Fruit fly (Drosophila melanogaster) whole organism, embryonic: ENCODE measurements around the gene CG2540.

Experiments used
- CG11456 ChIP-seq: fragments of 200-800 bp; sonication (Bioruptor generic); IDR thresholded peaks from 3 replicates; pipeline ENCODE4 v1.3.6; 2022; ENCODE audit warnings: missing biosample characterization, missing genetic modification characterization
- CG11560 ChIP-seq: fragments of 200-800 bp; sonication (Bioruptor generic); IDR thresholded peaks from 3 replicates; pipeline ENCODE4 v1.3.6; 2022; ENCODE audit warnings: missing biosample characterization, missing genetic modification characterization
- CG11723 ChIP-seq: fragments of 200-800 bp; sonication (Bioruptor generic); optimal IDR thresholded peaks from 2 replicates; lab custom pipeline; 2017; ENCODE audit warnings: missing biosample characterization, mild to moderate bottlenecking, missing genetic modification characterization
- CG12219 ChIP-seq: fragments of 200-800 bp; sonication (Bioruptor generic); optimal IDR thresholded peaks from 3 replicates; lab custom pipeline; 2018; ENCODE audit warnings: missing biosample characterization, mild to moderate bottlenecking, missing genetic modification characterization
- CG15514 ChIP-seq: fragments of 200-800 bp; sonication (Bioruptor generic); optimal IDR thresholded peaks from 3 replicates; lab custom pipeline; 2017; ENCODE audit warnings: missing biosample characterization, missing genetic modification characterization, mild to moderate bottlenecking, moderate library complexity, missing genetic modification reagents
- CG17385 ChIP-seq: fragments of 200-800 bp; sonication (Bioruptor generic); optimal IDR thresholded peaks from 3 replicates; lab custom pipeline; 2018; ENCODE audit warnings: missing biosample characterization, mild to moderate bottlenecking, missing genetic modification characterization
- CG18011 ChIP-seq: fragments of 200-800 bp; sonication (Bioruptor generic); optimal IDR thresholded peaks from 2 replicates; lab custom pipeline; 2017; ENCODE audit warnings: missing biosample characterization, missing genetic modification characterization, mild to moderate bottlenecking, moderate library complexity, missing genotype
- CG18262 ChIP-seq: fragments of 200-800 bp; optimal IDR thresholded peaks from 3 replicates; lab custom pipeline; 2019; ENCODE audit warnings: missing biosample characterization, mild to moderate bottlenecking, missing genetic modification characterization, moderate library complexity
- CG2120 ChIP-seq: fragments of 200-800 bp; sonication (Bioruptor generic); optimal IDR thresholded peaks from 3 replicates; lab custom pipeline; 2016; ENCODE audit warnings: missing biosample characterization, missing genetic modification characterization
- CG2875 ChIP-seq: fragments of 200-800 bp; sonication (Bioruptor generic); optimal IDR thresholded peaks from 2 replicates; lab custom pipeline; 2017; ENCODE audit warnings: missing biosample characterization, mild to moderate bottlenecking, missing genetic modification characterization, missing genetic modification reagents
- CG7271 ChIP-seq: fragments of 200-800 bp; sonication (Bioruptor generic); optimal IDR thresholded peaks from 2 replicates; lab custom pipeline; 2018; ENCODE audit warnings: missing biosample characterization, mild to moderate bottlenecking, missing genetic modification characterization, moderate library complexity
- CG7963 ChIP-seq: fragments of 200-800 bp; sonication (Bioruptor generic); IDR thresholded peaks from 3 replicates; pipeline ENCODE4 v1.3.6; 2022; ENCODE audit warnings: missing biosample characterization, missing genetic modification characterization; ENCODE audit not compliant: partially characterized antibody
- CoRest ChIP-seq: fragments of 200-800 bp; sonication (Bioruptor generic); optimal IDR thresholded peaks from 3 replicates; lab custom pipeline; 2018; ENCODE audit warnings: missing biosample characterization, mild to moderate bottlenecking, missing genetic modification characterization, moderate library complexity
- CrebB ChIP-seq: fragments of 200-800 bp; sonication (Bioruptor generic); optimal IDR thresholded peaks from 3 replicates; lab custom pipeline; 2018; ENCODE audit warnings: missing biosample characterization, mild to moderate bottlenecking, missing genetic modification characterization
- Dad ChIP-seq: fragments of 200-800 bp; sonication (Bioruptor generic); optimal IDR thresholded peaks from 3 replicates; lab custom pipeline; 2016; ENCODE audit warnings: missing biosample characterization, missing genetic modification characterization
- Dbx ChIP-seq: fragments of 200-800 bp; sonication (Bioruptor generic); IDR thresholded peaks from 3 replicates; pipeline ENCODE4 v1.3.6; 2022; ENCODE audit warnings: missing biosample characterization, missing genetic modification characterization
- Deaf1 ChIP-seq: fragments of 200-800 bp; optimal IDR thresholded peaks from 3 replicates; lab custom pipeline; 2019; ENCODE audit warnings: missing biosample characterization, mild to moderate bottlenecking, missing genetic modification characterization, moderate library complexity
- E2f2 ChIP-seq: fragments of 200-800 bp; sonication (Bioruptor generic); IDR thresholded peaks from 2 replicates; pipeline ENCODE4 v1.3.6; 2022; ENCODE audit warnings: missing biosample characterization, missing genetic modification characterization
- Ets97D ChIP-seq: fragments of 200-800 bp; sonication (Bioruptor generic); optimal IDR thresholded peaks from 3 replicates; lab custom pipeline; 2016; ENCODE audit warnings: missing biosample characterization, missing genetic modification characterization
- MTF-1 ChIP-seq: fragments of 200-800 bp; sonication (Bioruptor generic); optimal IDR thresholded peaks from 2 replicates; lab custom pipeline; 2018; ENCODE audit warnings: missing biosample characterization, mild to moderate bottlenecking, missing genetic modification characterization, borderline replicate concordance
- Myb ChIP-seq: fragments of 200-800 bp; sonication (Bioruptor generic); optimal IDR thresholded peaks from 2 replicates; lab custom pipeline; 2016; ENCODE audit warnings: missing biosample characterization, missing genetic modification characterization
- NK7.1 ChIP-seq: fragments of 200-800 bp; sonication (Bioruptor generic); optimal IDR thresholded peaks from 3 replicates; lab custom pipeline; 2016; ENCODE audit warnings: missing biosample characterization, missing genetic modification characterization
- Nf-YA ChIP-seq: fragments of 200-800 bp; sonication (Bioruptor generic); IDR thresholded peaks from 2 replicates; pipeline ENCODE4 v1.3.6; 2022; ENCODE audit warnings: missing biosample characterization, missing genetic modification characterization
- Pdp1 ChIP-seq, 2 experiments: fragments of 200-800 bp; sonication (Bioruptor generic); optimal IDR thresholded peaks; 3 replicates each; lab custom pipeline; 2016; ENCODE audit warnings: missing biosample characterization in 2 of 2, missing genetic modification characterization in 2 of 2, mild to moderate bottlenecking in 1 of 2, moderate library complexity in 1 of 2
- Sin3A ChIP-seq: fragments of >200 bp; optimal IDR thresholded peaks from 2 replicates; lab custom pipeline; 2018
- Sox100B ChIP-seq: fragments of 200-800 bp; sonication (Bioruptor generic); optimal IDR thresholded peaks from 3 replicates; lab custom pipeline; 2018; ENCODE audit warnings: missing biosample characterization, mild to moderate bottlenecking, missing genetic modification characterization
- Vsx1 ChIP-seq: fragments of 200-800 bp; sonication (Bioruptor generic); optimal IDR thresholded peaks from 2 replicates; lab custom pipeline; 2017; ENCODE audit warnings: missing biosample characterization, mild to moderate bottlenecking, missing genetic modification characterization, missing genetic modification reagents
- al ChIP-seq: fragments of 200-800 bp; sonication (Bioruptor generic); IDR thresholded peaks from 2 replicates; pipeline ENCODE4 v1.3.6; 2022; ENCODE audit warnings: missing biosample characterization, missing genetic modification characterization
- bab2 ChIP-seq: fragments of 200-800 bp; sonication (Bioruptor generic); optimal IDR thresholded peaks from 2 replicates; lab custom pipeline; 2016; ENCODE audit warnings: missing biosample characterization, missing genetic modification characterization
- cad ChIP-seq: fragments of >200 bp; optimal IDR thresholded peaks from 2 replicates; lab custom pipeline; 2017; ENCODE audit warnings: missing biosample characterization, missing genetic modification characterization
- cas ChIP-seq: fragments of 200-800 bp; sonication (Bioruptor generic); IDR thresholded peaks from 2 replicates; pipeline ENCODE4 v1.3.6; 2022; ENCODE audit warnings: missing biosample characterization, missing genetic modification characterization
- ci ChIP-seq: fragments of 200-800 bp; sonication (Bioruptor generic); IDR thresholded peaks from 3 replicates; pipeline ENCODE4 v1.3.6; 2022; ENCODE audit warnings: missing biosample characterization, missing genetic modification characterization
- corto ChIP-seq: fragments of 200-800 bp; sonication (Bioruptor generic); optimal IDR thresholded peaks from 2 replicates; lab custom pipeline; 2016; ENCODE audit warnings: missing biosample characterization, mild to moderate bottlenecking, missing genetic modification characterization, moderate library complexity
- croc ChIP-seq: fragments of 200-800 bp; sonication (Bioruptor generic); conservative IDR thresholded peaks from 3 replicates; pipeline ENCODE4 v1.3.6; 2022; ENCODE audit warnings: missing biosample characterization, missing genetic modification characterization
- dm ChIP-seq: fragments of 200-800 bp; sonication (Bioruptor generic); optimal IDR thresholded peaks from 3 replicates; lab custom pipeline; 2016; ENCODE audit warnings: missing biosample characterization, missing genetic modification characterization
- ewg ChIP-seq: fragments of 200-800 bp; sonication (Bioruptor generic); optimal IDR thresholded peaks from 3 replicates; lab custom pipeline; 2017; ENCODE audit warnings: mild to moderate bottlenecking, missing biosample characterization, missing genetic modification reagents, missing genetic modification characterization
- gt ChIP-seq: fragments of 200-800 bp; sonication (Bioruptor generic); IDR thresholded peaks from 2 replicates; pipeline ENCODE4 v1.3.6; 2022; ENCODE audit warnings: missing biosample characterization, missing genetic modification characterization
- otp ChIP-seq: fragments of 200-800 bp; sonication (Bioruptor generic); IDR thresholded peaks from 3 replicates; pipeline ENCODE4, ENCODE4 v1.3.6; 2022; ENCODE audit warnings: missing biosample characterization, missing genetic modification characterization
- pb ChIP-seq: fragments of 200-800 bp; sonication (Bioruptor generic); optimal IDR thresholded peaks from 3 replicates; lab custom pipeline; 2016; ENCODE audit warnings: missing biosample characterization, missing genetic modification characterization
- peb ChIP-seq: fragments of 200-800 bp; sonication (Bioruptor generic); IDR thresholded peaks from 2 replicates; pipeline ENCODE4 v1.3.6; 2022; ENCODE audit warnings: missing biosample characterization, missing genetic modification characterization
- pho ChIP-seq: fragments of 200-800 bp; sonication (Bioruptor generic); optimal IDR thresholded peaks from 2 replicates; lab custom pipeline; 2016; ENCODE audit warnings: missing biosample characterization, missing genetic modification characterization
- pita ChIP-seq: fragments of 200-800 bp; sonication (Bioruptor generic); optimal IDR thresholded peaks from 2 replicates; lab custom pipeline; 2017; ENCODE audit warnings: missing biosample characterization, mild to moderate bottlenecking, missing genetic modification characterization
- pnt ChIP-seq: fragments of 200-800 bp; sonication (Bioruptor generic); optimal IDR thresholded peaks from 3 replicates; lab custom pipeline; 2016; ENCODE audit warnings: missing biosample characterization, missing genetic modification characterization
- ranshi ChIP-seq: fragments of 200-800 bp; sonication (Bioruptor generic); IDR thresholded peaks from 2 replicates; pipeline ENCODE4 v1.3.6; 2022; ENCODE audit warnings: missing biosample characterization, missing genetic modification characterization
- shn ChIP-seq: fragments of 200-800 bp; sonication (Bioruptor generic); optimal IDR thresholded peaks from 3 replicates; lab custom pipeline; 2016; ENCODE audit warnings: missing biosample characterization, missing genetic modification characterization
- slou ChIP-seq: fragments of 200-800 bp; sonication (Bioruptor generic); optimal IDR thresholded peaks from 3 replicates; lab custom pipeline; 2016; ENCODE audit warnings: missing biosample characterization, missing genetic modification characterization
- so ChIP-seq: fragments of 200-800 bp; sonication (Bioruptor generic); IDR thresholded peaks from 3 replicates; pipeline ENCODE4 v1.3.6; 2022; ENCODE audit warnings: missing biosample characterization, missing genetic modification characterization
- stc ChIP-seq: fragments of 200-800 bp; sonication (Bioruptor generic); IDR thresholded peaks from 2 replicates; pipeline ENCODE4 v1.3.6; 2022; ENCODE audit warnings: missing biosample characterization, missing genetic modification characterization
- tgo ChIP-seq: fragments of 200-800 bp; sonication (Bioruptor generic); IDR thresholded peaks from 3 replicates; pipeline ENCODE4 v1.3.6; 2022; ENCODE audit warnings: missing biosample characterization, missing genetic modification characterization
- toy ChIP-seq: fragments of 200-800 bp; sonication (Bioruptor generic); IDR thresholded peaks from 2 replicates; pipeline ENCODE4 v1.3.6; 2022; ENCODE audit warnings: missing biosample characterization, missing genetic modification characterization
- yki ChIP-seq: fragments of >200 bp; optimal IDR thresholded peaks from 3 replicates; lab custom pipeline; 2018
- zf30C ChIP-seq: fragments of 200-800 bp; sonication (Bioruptor generic); optimal IDR thresholded peaks from 3 replicates; lab custom pipeline; 2018; ENCODE audit warnings: missing biosample characterization, mild to moderate bottlenecking, missing genetic modification characterization

CG2540 gene

DNA sequence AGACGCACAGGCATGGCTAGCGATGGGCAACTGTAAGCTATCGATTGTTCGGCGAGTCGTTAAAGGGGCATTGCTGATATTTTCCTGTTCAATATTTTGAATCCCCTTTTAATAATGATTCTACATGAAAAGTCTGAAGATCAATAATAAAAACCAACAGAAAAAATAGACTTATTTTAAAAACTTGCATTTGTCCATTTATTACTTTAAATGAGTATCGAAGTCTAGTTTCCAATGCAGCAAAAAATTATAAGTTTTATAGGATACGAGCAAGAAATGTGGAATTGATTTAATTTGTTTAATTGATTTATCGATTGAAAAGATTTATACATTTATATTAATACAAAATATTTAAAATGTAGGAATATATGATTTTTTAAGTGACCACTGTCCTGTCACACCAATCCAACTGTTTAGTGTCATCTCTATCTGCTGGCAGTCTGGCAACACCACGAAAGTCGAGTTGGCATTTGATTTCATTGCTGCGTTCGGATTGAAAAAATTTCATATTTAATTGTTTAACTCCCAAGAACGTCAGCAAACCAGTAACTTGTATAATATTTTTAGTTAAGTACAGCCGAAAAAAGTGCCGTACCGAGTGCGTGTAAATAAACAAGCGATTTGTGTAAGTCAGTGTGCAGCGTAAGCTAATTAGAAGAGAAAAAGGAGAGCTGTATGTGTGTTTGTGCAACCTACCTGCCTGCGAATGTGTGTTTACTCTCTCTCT lies 33.9 kb upstream of the CG2540 start, which contains the start of the genes CG1824 and Sec16 (continued):
- TF ChIP-seq ewg (GFP tag; lab: Kevin White, UChicago) = peak; percentile 42
- TF ChIP-seq ranshi = no peak
- no peak for TF ChIP-seq cad (GFP tag; lab: Kevin White, UChicago)
- TF ChIP-seq stc = no peak
- TF ChIP-seq al (GFP tag; lab: Robert Waterston, UW) = no peak
- no peak for TF ChIP-seq Sox100B (GFP tag; lab: Kevin White, UChicago)
- TF ChIP-seq cas = no peak
- TF ChIP-seq pnt (GFP tag; lab: Kevin White, UChicago) = no peak
- no peak for TF ChIP-seq pita (GFP tag; lab: Kevin White, UChicago)
- no peak for TF ChIP-seq otp (GFP tag; lab: Robert Waterston, UW)
- TF ChIP-seq CG18011 (GFP tag; lab: Kevin White, UChicago) = no peak
- TF ChIP-seq NK7.1 = no peak
- no peak for TF ChIP-seq CG7271 (tag; lab: Kevin White, UChicago)
- peak; percentile 57 for TF ChIP-seq CG2120 (GFP tag; lab: Kevin White, UChicago)
- TF ChIP-seq Myb (GFP tag; lab: Kevin White, UChicago) = peak; percentile 9
- no peak; the same call in 2 of the 3 replicates for TF ChIP-seq tgo (GFP tag; lab: Robert Waterston, UW)
- no peak for TF ChIP-seq zf30C (GFP tag; lab: Kevin White, UChicago)
- TF ChIP-seq Sin3A (lab: Kevin White, UChicago) = peak; percentile 12
- TF ChIP-seq ci (GFP tag; lab: Robert Waterston, UW) = no peak; the same call in 2 of the 3 replicates
- no peak for TF ChIP-seq Dad (GFP tag; lab: Kevin White, UChicago)
- TF ChIP-seq CG11723 (GFP tag; lab: Kevin White, UChicago) = no peak
- no peak for TF ChIP-seq Pdp1 (GFP tag; optimal IDR thresholded peaks at IDR 0.05; lab: Kevin White, UChicago)
- TF ChIP-seq croc (GFP tag; lab: Robert Waterston, UW) = no peak
- TF ChIP-seq corto = no peak
- TF ChIP-seq gt (GFP tag; lab: Robert Waterston, UW) = no peak
- TF ChIP-seq pho (GFP tag; lab: Kevin White, UChicago) = no peak
- no peak for TF ChIP-seq yki (lab: Kevin White, UChicago)
- no peak for TF ChIP-seq CG17385 (GFP tag; lab: Kevin White, UChicago)
- no peak for TF ChIP-seq dm (GFP tag; lab: Kevin White, UChicago)
- peak; percentile 2 for TF ChIP-seq slou (GFP tag; lab: Kevin White, UChicago)
- TF ChIP-seq Nf-YA (GFP tag; lab: Robert Waterston, UW) = no peak
- TF ChIP-seq Ets97D (GFP tag; lab: Kevin White, UChicago) = no peak
- peak; percentile 33; the same call in 1 of the 3 replicates for TF ChIP-seq Dbx (GFP tag; lab: Robert Waterston, UW)
- TF ChIP-seq CG2875 = no peak
- no peak for TF ChIP-seq CG7963 (GFP tag; lab: Robert Waterston, UW)
- TF ChIP-seq CG18262 (tag; lab: Kevin White, UChicago) = peak; percentile 51
- no peak for TF ChIP-seq CG12219
- TF ChIP-seq MTF-1 = no peak
- TF ChIP-seq Deaf1 (tag; lab: Kevin White, UChicago) = no peak
- no peak for TF ChIP-seq bab2 (GFP tag; lab: Kevin White, UChicago)
- TF ChIP-seq E2f2 (GFP tag; lab: Robert Waterston, UW) = no peak
- no peak for TF ChIP-seq so (GFP tag; lab: Robert Waterston, UW)
- no peak for TF ChIP-seq pb
- no peak for TF ChIP-seq toy
- no peak for TF ChIP-seq shn (GFP tag; lab: Kevin White, UChicago)
- no peak for TF ChIP-seq peb (GFP tag; lab: Robert Waterston, UW)
- TF ChIP-seq CG15514 (GFP tag; lab: Kevin White, UChicago) = peak; percentile 28
- no peak for TF ChIP-seq CG11560 (tag; lab: Robert Waterston, UW)
- TF ChIP-seq Vsx1 (GFP tag; lab: Kevin White, UChicago) = peak; percentile 94
- TF ChIP-seq CrebB (tag; lab: Kevin White, UChicago) = no peak
- TF ChIP-seq CoRest = peak; percentile 80
- TF ChIP-seq CG11456 = 0 out of 3 replicates have a peak, but pooled peaks have one; percentile 20
